Worm (Caenorhabditis elegans) whole organism, L4/young adult: ENCODE data around the gene drd-10.

Source experiments
- dao-5 ChIP-seq: sonication (generic microtip); optimal IDR thresholded peaks from 2 replicates; lab custom pipeline; 2016; ENCODE audit warnings: missing genotype, missing genetic modification characterization, moderate library complexity, missing compliant biosample characterization
- him-1 ChIP-seq: sonication (generic microtip); optimal IDR thresholded peaks from 2 replicates; lab custom pipeline; 2016; ENCODE audit warnings: missing genotype, missing genetic modification reagents, missing genetic modification characterization, missing compliant biosample characterization

- TF ChIP-seq dao-5 (no peak), him-1 (no peak)
Observed at ce11 chrV:6987673-6988072, 19.7 kb upstream of the drd-10 start, which contains the start of gene nhr-139.
